Fruit fly (Drosophila melanogaster) whole organism: ENCODE measurements around the gene cpo.

Experiments
- CG8478 ChIP-seq: fragments of >200 bp; optimal IDR thresholded peaks from 2 replicates; lab custom pipeline; 2018; ENCODE audit warnings: inconsistent platforms
- Dll ChIP-seq: fragments of >200 bp; optimal IDR thresholded peaks from 2 replicates; lab custom pipeline; 2017
- EcR ChIP-seq, 2 experiments: fragments of >200 bp; optimal IDR thresholded peaks; 2 replicates each; lab custom pipeline; 2017; ENCODE audit warnings: missing biosample characterization in 2 of 2, missing genetic modification characterization in 2 of 2, missing genetic modification reagents in 2 of 2
- pan ChIP-seq: fragments of >200 bp; optimal IDR thresholded peaks from 2 replicates; lab custom pipeline; 2017
- psq ChIP-seq: fragments of >200 bp; optimal IDR thresholded peaks from 2 replicates; lab custom pipeline; 2017
- usp ChIP-seq: fragments of >200 bp; optimal IDR thresholded peaks from 2 replicates; lab custom pipeline; 2017; ENCODE audit warnings: missing biosample characterization, missing genetic modification characterization, mixed read lengths

cpo gene

DNA sequence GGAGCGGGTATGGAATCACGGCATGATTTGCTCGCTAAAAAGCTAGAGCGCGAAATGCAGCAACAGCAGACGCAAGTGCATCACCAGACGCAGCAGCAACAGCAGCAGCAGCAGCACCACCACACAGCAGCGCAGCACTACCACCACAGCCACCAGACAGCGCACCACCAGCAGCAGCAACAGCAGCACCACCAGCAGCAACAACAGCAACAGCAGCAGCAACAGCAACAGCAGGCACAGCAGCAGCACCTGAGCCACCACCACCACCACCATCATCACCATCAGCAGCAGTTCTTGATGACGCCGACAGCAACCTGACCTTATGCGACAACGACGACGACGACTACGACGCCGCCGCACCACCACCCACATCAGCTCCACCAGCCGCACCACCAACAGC lies 93.5 kb downstream of the cpo start:
- TF ChIP-seq psq (lab: Kevin White, UChicago) (no peak), pan (lab: Kevin White, UChicago) (no peak), EcR (GFP tag; optimal IDR thresholded peaks at IDR 0.05; lab: Kevin White, UChicago) (no peak), usp (GFP tag; lab: Kevin White, UChicago) (no peak), CG8478 (lab: Kevin White, UChicago) (no peak), Dll (no peak)

DNA sequence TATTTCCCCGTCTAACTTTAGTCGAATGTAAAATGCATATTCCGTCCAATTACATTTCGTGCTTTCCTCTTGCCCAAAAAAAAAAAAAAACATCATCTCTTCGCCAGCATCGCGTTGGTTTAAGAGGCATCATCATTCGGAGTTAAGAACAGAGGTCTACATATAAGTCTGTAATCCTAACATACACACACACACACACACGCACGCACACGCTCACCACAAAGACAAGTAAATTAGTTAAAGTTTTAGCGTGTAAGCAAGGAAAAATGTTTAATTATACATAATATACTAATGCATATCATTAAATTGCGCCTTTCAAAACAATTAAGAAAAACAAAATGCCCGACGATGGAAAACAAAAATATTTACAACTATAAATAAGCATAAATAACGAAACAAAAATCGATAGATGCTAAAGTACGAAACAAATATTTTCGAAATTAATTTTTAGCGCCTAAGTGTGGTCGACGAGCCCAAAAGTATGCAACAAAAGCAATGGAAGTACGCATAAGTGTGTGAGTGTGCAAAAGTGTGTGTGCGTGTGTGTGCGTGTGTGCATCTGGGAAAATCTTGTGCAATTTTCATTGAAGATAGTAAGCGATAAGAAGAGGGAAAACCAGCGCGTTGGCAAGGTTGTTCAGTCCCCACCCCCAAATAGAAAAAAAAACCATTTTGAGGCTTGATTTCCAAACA lies 96.2 kb downstream of the cpo start:
- TF ChIP-seq usp (GFP tag; lab: Kevin White, UChicago) (no peak), Dll (no peak), psq (lab: Kevin White, UChicago) (no peak), EcR (GFP tag; optimal IDR thresholded peaks at IDR 0.05; lab: Kevin White, UChicago) (no peak), pan (lab: Kevin White, UChicago) (no peak)

DNA sequence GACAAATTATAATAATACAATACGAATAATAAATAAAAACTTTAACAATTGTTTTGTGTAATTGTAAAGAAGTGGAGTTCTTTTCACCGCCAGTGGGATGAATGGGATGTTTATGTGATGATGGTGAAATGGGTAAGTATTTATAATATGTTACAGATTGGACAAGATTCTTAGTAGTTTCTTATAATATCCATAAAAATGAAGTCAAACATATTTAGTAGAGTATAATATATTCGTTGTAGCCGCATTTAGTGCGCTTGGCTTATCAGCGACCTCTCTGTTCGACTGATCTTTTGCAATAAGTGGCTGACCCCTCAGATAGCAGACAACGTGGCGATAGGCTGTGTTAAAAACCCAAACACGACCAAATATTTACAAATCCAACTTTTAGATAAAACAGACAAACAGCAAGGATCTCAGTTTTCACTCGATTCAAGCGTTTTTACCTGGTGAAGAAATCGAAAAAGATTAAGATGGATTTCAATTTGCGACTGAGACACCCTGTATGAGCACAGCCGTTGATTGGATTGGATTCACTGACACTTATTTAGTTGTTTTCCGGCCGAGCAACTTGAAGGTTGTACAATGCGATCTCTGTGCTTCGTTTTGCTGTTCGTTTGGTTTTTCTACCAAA lies 99.3 kb downstream of the cpo start, which contains the start of gene DNaseII:
DNaseII (plus strand) TSS at position 548 of the 634 bp plus-strand sequence.
- TF ChIP-seq CG8478 (lab: Kevin White, UChicago): no peak
- no peak for TF ChIP-seq EcR (GFP tag; optimal IDR thresholded peaks at IDR 0.05; lab: Kevin White, UChicago)
- TF ChIP-seq psq (lab: Kevin White, UChicago): no peak
- TF ChIP-seq Dll: no peak
- no peak for TF ChIP-seq pan (lab: Kevin White, UChicago)
- TF ChIP-seq usp (GFP tag; lab: Kevin White, UChicago): no peak

DNA sequence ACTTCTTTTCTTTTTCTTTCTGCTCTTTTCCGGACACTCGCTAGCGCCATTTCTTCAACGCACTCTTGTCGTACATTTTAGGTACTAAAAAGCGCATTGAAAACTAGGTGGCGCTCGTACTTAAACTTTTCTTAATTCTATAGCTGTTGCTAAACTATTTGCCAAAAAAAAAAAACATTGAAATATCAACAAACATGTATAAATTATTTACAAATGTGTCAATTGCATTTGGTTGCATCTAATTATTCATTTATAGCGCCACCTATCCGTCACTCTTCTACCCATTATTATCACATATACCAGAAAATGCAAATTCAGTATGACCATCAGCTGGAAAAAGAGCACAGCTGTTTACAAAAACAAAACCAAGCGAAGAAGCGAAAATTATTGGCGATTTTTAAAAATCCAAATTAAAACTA lies 101.6 kb downstream of the cpo start, which contains the start of gene CG7785:
CG7785 (plus strand) TSS at position 340 of the 419 bp plus-strand sequence.
- TF ChIP-seq psq (lab: Kevin White, UChicago) (no peak), EcR (GFP tag; optimal IDR thresholded peaks at IDR 0.05; lab: Kevin White, UChicago) (no peak), pan (lab: Kevin White, UChicago) (no peak), usp (GFP tag; lab: Kevin White, UChicago) (no peak), CG8478 (lab: Kevin White, UChicago) (no peak), Dll (no peak)

DNA sequence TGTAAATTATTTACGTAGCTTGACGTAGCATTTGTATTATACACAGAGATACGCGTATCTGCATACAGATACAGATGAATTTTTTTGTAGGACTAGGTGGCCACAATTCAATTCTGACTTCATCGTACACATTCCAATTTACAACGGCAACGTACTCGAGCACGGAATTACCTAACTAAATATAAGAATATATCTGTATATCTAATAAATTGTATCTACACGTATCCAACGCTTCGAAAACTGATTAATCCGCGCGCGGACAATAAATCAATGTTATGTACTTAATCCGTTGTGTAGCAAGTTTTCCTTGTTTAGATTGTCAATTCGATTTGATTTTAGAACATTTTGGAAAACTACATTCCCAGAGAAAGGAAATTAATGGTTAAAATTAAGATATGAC lies 103.8 kb downstream of the cpo start, which contains the start of gene CG7794:
CG7794 (plus strand) TSS at position 301 of the 400 bp plus-strand sequence.
- TF ChIP-seq Dll: no peak
- TF ChIP-seq psq (lab: Kevin White, UChicago): no peak
- TF ChIP-seq EcR (GFP tag; optimal IDR thresholded peaks at IDR 0.05; lab: Kevin White, UChicago): no peak
- no peak for TF ChIP-seq usp (GFP tag; lab: Kevin White, UChicago)
- TF ChIP-seq CG8478 (lab: Kevin White, UChicago): no peak
- TF ChIP-seq pan (lab: Kevin White, UChicago): no peak

DNA sequence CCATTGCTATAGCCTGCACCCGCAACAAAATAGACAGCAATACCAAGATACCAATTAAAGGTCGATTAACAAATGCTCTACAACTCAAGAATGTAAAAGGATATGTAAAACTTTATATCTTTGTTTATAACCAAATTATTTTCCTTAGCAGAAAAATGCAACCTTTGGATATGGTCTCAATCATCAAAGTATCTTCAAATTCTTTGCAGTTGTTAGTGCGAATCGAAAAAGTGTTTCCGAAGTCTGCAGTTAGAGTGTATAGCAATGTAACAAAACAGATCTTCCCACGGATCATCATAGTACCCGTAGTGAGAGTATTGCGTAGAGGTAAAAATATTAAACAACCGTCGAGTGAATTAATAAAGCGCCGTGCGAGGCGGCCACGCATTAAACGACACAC lies 106.9 kb downstream of the cpo start:
- TF ChIP-seq usp (GFP tag; lab: Kevin White, UChicago): no peak
- no peak for TF ChIP-seq psq (lab: Kevin White, UChicago)
- TF ChIP-seq Dll: no peak
- TF ChIP-seq CG8478 (lab: Kevin White, UChicago): no peak
- no peak for TF ChIP-seq EcR (GFP tag; optimal IDR thresholded peaks at IDR 0.05; lab: Kevin White, UChicago)
- no peak for TF ChIP-seq pan (lab: Kevin White, UChicago)

DNA sequence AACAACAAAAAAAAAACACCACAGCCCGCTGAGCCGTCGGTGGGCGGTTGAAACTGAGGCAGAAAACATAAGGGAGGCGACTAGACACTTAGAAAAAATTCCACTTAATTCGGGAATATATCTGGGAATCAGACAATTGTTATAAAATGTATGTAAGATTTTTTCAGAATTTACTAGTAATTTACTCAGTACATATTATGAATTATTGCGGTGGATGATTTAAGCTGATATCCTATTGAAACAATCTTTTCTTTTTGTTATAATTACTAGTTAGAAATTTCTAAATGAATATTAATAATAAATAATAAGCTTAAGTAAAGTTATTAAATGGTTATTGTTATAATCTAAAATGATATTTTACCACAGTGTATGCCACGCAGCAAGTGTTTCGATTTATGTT lies 107.7 kb downstream of the cpo start:
- TF ChIP-seq EcR (GFP tag; optimal IDR thresholded peaks at IDR 0.05; lab: Kevin White, UChicago) (no peak), pan (lab: Kevin White, UChicago) (no peak), CG8478 (lab: Kevin White, UChicago) (no peak), psq (lab: Kevin White, UChicago) (no peak), usp (GFP tag; lab: Kevin White, UChicago) (no peak), Dll (no peak)

DNA sequence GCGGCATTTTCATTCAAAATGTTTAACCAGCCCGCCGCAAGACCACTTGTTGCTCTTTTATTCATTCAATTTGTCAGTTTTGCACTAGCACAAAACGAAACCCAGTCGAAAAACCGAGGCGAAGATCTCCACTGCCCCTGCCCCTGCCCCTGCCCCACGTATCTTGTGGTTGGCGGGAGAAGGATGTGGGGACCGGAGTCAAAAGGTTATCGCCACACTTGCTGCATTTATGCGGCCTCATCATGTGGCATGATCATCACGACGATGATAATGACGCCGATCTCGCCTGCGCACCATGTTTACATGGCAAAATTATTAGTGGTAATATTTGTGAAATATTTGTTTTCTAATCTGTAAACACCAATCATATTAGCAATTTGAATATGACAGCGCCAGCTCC lies 108.2 kb downstream of the cpo start:
- no peak for TF ChIP-seq Dll
- TF ChIP-seq CG8478 (lab: Kevin White, UChicago): no peak
- TF ChIP-seq pan (lab: Kevin White, UChicago): no peak
- no peak for TF ChIP-seq EcR (GFP tag; optimal IDR thresholded peaks at IDR 0.05; lab: Kevin White, UChicago)
- TF ChIP-seq psq (lab: Kevin White, UChicago): no peak
- TF ChIP-seq usp (GFP tag; lab: Kevin White, UChicago): no peak

DNA sequence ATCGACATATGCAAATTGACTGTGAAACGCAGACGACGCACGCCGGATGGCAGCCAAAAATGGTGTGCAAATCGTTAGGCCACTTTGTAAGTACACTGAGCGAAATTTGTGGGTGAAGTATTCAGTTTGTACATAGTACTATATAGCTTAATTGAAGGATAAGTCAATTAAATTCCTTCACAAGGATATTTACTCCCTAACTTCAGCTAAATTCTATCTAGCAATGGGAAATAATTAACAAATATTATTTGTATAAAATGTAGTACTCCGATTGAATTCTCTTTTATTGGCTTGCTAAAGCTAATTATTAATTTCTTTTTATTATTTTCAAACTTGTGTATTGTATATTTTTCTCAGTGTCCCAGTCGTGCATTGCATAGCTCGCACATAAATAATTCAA lies 109.5 kb downstream of the cpo start:
- TF ChIP-seq pan (lab: Kevin White, UChicago) (no peak), CG8478 (lab: Kevin White, UChicago) (no peak), EcR (GFP tag; optimal IDR thresholded peaks at IDR 0.05; lab: Kevin White, UChicago) (no peak), usp (GFP tag; lab: Kevin White, UChicago) (no peak), psq (lab: Kevin White, UChicago) (no peak), Dll (no peak)

DNA sequence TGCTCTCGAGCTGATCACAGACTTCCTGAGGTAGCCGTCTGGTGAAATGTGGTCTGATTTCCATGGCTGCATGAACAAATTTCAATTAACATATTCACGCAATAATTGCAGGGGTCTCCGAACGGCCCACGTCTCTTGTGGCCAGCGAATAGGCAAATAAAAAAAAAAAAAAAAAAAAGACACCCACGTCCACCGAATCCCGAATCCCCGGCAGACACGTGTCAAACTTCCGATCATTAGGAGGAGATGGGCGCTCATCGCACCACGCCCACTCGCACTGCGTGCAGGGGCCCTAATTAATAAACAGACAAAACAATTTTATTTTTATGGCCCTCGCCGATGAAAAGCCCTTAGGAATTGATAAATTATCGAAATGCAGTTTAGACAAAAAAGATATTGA lies 123.9 kb downstream of the cpo start:
- TF ChIP-seq EcR (GFP tag; optimal IDR thresholded peaks at IDR 0.05; lab: Kevin White, UChicago): no peak
- TF ChIP-seq pan (lab: Kevin White, UChicago): no peak
- no peak for TF ChIP-seq Dll
- no peak for TF ChIP-seq CG8478 (lab: Kevin White, UChicago)
- TF ChIP-seq psq (lab: Kevin White, UChicago): no peak
- no peak for TF ChIP-seq usp (GFP tag; lab: Kevin White, UChicago)

DNA sequence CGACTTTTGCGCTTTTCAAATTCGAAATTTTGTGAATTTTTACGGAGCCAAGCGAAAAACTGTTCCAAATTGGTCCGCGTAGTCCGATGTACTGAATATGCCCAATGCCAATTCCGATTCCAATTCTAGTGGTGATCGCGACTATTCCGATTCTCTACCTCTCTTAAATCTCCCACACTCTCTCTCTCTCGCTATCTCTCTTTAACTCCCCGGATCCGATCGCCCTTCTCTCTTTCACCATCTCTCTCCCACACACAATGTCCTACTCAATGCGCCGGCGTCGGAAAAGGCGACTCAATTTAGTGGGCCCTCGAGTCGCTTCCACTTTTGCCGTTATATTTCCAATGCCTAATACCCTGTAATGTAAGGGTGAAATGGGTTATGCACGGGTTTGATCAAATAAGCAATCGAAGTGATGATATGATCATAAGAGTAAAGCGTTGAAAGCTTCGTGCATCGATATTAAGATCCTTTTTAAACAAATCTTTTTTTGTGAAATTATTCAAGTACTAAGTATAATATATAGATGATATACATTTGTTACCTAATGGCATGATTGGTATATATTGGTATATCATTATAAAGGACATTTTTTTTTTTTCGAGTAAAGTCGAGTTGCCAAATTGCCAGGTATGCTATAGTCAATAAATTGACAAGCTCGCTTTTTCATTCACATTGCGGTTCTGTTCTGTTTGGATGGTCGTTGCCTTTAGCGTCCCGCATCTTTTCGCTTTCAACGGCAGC lies 129.8 kb downstream of the cpo start:
- TF ChIP-seq psq (lab: Kevin White, UChicago): no peak
- peak; percentile 48 for TF ChIP-seq pan (lab: Kevin White, UChicago)
- no peak for TF ChIP-seq EcR (GFP tag; optimal IDR thresholded peaks at IDR 0.05; lab: Kevin White, UChicago)
